Fruit fly (Drosophila melanogaster): ENCODE measurements around the gene Spn.

DNA sequence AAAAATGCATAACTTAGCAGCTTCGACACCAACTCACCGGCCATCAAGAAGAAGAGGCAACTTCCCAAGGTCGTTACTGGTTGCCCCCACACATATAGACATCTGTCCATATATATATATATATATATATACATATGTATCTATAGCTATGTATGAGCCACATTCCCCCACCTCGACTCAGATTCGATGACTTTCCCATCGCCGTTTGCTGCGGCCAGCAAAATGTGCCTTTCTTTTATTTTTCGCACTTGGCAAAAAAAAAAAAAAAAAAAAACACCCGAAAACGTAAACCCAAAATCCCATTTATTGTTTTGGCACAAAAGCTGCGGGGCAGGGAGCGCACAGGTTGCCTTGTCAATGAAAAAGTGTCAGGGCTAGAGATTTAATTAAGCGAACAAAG, 20.6 kb upstream of the Spn start:
- TF ChIP-seq Pif1B (GFP tag; optimal IDR thresholded peaks at IDR 0.05) (no peak), CG12605 (GFP tag; IDR thresholded peaks at IDR 0.05) (no peak), CG15710 (tag; optimal IDR thresholded peaks at IDR 0.05) (no peak), Ets98B (GFP tag; IDR thresholded peaks at IDR 0.05) (no peak), EcR (GFP tag; optimal IDR thresholded peaks at IDR 0.05) (no peak), CG13204 (GFP tag; optimal IDR thresholded peaks at IDR 0.05) (no peak), CG14655 (GFP tag; optimal IDR thresholded peaks at IDR 0.05) (no peak)

Measured in whole organism, pupa.